Worm (Caenorhabditis elegans): Measurements from ENCODE around the gene srw-4.

DNA sequence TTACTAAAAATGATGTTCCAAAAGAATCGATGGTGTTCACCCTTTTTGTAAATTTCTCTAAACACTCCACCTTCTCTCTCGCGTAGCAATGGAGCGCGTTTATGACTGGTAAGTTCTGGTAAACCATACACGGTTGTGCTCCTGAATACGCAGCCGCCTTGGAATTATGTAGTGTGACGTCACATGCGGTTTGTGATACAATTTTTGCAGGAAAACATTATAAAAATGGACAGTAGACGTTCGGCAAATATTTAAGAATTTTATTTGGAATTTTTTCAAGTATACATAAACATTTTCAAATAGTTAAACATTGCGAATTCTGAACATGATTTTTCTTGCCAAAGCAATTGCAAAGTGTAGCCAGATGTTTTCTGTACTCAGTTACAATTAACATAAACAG is 11.1 kb downstream of the srw-4 start, which contains the start of gene F37B4.10:
- no peak for TF ChIP-seq unc-39 (tag; optimal IDR thresholded peaks at IDR 0.05)
- no peak for TF ChIP-seq ceh-20 (GFP tag; IDR thresholded peaks at IDR 0.05)

Measured in whole organism, L4 larva.